Fruit fly (Drosophila melanogaster): Measurements from ENCODE around the gene CG12171.

CG12171 gene

dm6 chr3R:5670660-5671264 is 37.3 kb downstream of the CG12171 start (continued):
- peak; percentile 46 for TF ChIP-seq CG1621 (tag; optimal IDR thresholded peaks at IDR 0.05)
- TF ChIP-seq Ets96B (tag; optimal IDR thresholded peaks at IDR 0.05), result peak; percentile 31
- TF ChIP-seq ss (GFP tag; optimal IDR thresholded peaks at IDR 0.05), result peak in 1 of 2 experiments; percentile 53
- no peak for TF ChIP-seq Smox (GFP tag; optimal IDR thresholded peaks at IDR 0.05)
- TF ChIP-seq CG9139 (GFP tag; optimal IDR thresholded peaks at IDR 0.05), result peak; percentile 25
- TF ChIP-seq lz (GFP tag; optimal IDR thresholded peaks at IDR 0.05), result no peak
- no peak for TF ChIP-seq fd59A (GFP tag; optimal IDR thresholded peaks at IDR 0.05)
- no peak for TF ChIP-seq CG34406 (GFP tag; optimal IDR thresholded peaks at IDR 0.05)
- TF ChIP-seq topi (GFP tag; optimal IDR thresholded peaks at IDR 0.05), result peak; percentile 3
- no peak for TF ChIP-seq Gug (GFP tag; IDR thresholded peaks at IDR 0.05)
- peak; percentile 42 for TF ChIP-seq achi (GFP tag; optimal IDR thresholded peaks at IDR 0.05)
- TF ChIP-seq CG8319 (GFP tag; optimal IDR thresholded peaks at IDR 0.05), result no peak
- TF ChIP-seq Hr38 (GFP tag; optimal IDR thresholded peaks at IDR 0.05), result no peak
- peak; percentile 67 for TF ChIP-seq Sox14 (GFP tag; optimal IDR thresholded peaks at IDR 0.05)
- TF ChIP-seq CG7368 (GFP tag; optimal IDR thresholded peaks at IDR 0.05), result no peak
- peak; percentile 24 for TF ChIP-seq dsx (GFP tag; optimal IDR thresholded peaks at IDR 0.05; ENCODE audit: poor library complexity, severe bottlenecking)
- no peak for TF ChIP-seq CG3032 (tag; optimal IDR thresholded peaks at IDR 0.05)
- TF ChIP-seq CG6808 (GFP tag; optimal IDR thresholded peaks at IDR 0.05), result peak; percentile 54
- TF ChIP-seq Sox102F (GFP tag; optimal IDR thresholded peaks at IDR 0.05), result no peak
- TF ChIP-seq cyc (GFP tag; optimal IDR thresholded peaks at IDR 0.05), result peak; percentile 2
- no peak for TF ChIP-seq OdsH (GFP tag; optimal IDR thresholded peaks at IDR 0.05)

dm6 chr3R:5671265-5671663 is 37.8 kb downstream of the CG12171 start:
- TF ChIP-seq CG1621 (tag; optimal IDR thresholded peaks at IDR 0.05) (no peak), Blimp-1 (GFP tag; optimal IDR thresholded peaks at IDR 0.05) (peak; percentile 43), CG11762 (GFP tag; optimal IDR thresholded peaks at IDR 0.05; ENCODE audit: insufficient read depth) (no peak), CG7368 (GFP tag; optimal IDR thresholded peaks at IDR 0.05) (no peak), CG8319 (GFP tag; optimal IDR thresholded peaks at IDR 0.05) (no peak), CG9139 (GFP tag; optimal IDR thresholded peaks at IDR 0.05) (no peak), ss (GFP tag; optimal IDR thresholded peaks at IDR 0.05) (peak in 1 of 2 experiments; percentile 18), Eip75B (GFP tag; optimal IDR thresholded peaks at IDR 0.05) (peak; percentile 6), dsx (GFP tag; optimal IDR thresholded peaks at IDR 0.05; ENCODE audit: poor library complexity, severe bottlenecking) (no peak), Sox102F (GFP tag; optimal IDR thresholded peaks at IDR 0.05) (no peak), svp (GFP tag) (peak; percentile 100), Eip93F (GFP tag; optimal IDR thresholded peaks at IDR 0.05) (no peak), Met (GFP tag; optimal IDR thresholded peaks at IDR 0.05) (no peak), CG6792 (GFP tag; optimal IDR thresholded peaks at IDR 0.05) (no peak), CG34406 (GFP tag; optimal IDR thresholded peaks at IDR 0.05) (no peak), esn (GFP tag; optimal IDR thresholded peaks at IDR 0.05) (peak; percentile 18), Ets96B (tag; optimal IDR thresholded peaks at IDR 0.05) (no peak), fd59A (GFP tag; optimal IDR thresholded peaks at IDR 0.05) (no peak), salr (GFP tag; optimal IDR thresholded peaks at IDR 0.05) (no peak), Hr39 (GFP tag; optimal IDR thresholded peaks at IDR 0.05) (no peak), Hr4 (GFP tag; optimal IDR thresholded peaks at IDR 0.05) (no peak), achi (GFP tag; optimal IDR thresholded peaks at IDR 0.05) (no peak), CG6276 (GFP tag; optimal IDR thresholded peaks at IDR 0.05) (no peak), Gug (GFP tag; IDR thresholded peaks at IDR 0.05) (no peak), vri (GFP tag; optimal IDR thresholded peaks at IDR 0.05) (no peak), CG6163 (GFP tag; IDR thresholded peaks at IDR 0.05) (no peak; the same call in 2 of the 3 replicates), Lpt (GFP tag; optimal IDR thresholded peaks at IDR 0.05) (peak; percentile 26)

All from whole organism, prepupa.